Fruit fly (Drosophila melanogaster): ENCODE measurements around the gene CG32148.

The CG32148 gene

dm6 chr3L:15023192-15023591 lies at the start of gene CG32148:
TSS of gene CG32148 (plus strand) at chr3L:15023492.
- no peak for TF ChIP-seq ftz-f1 (GFP tag; optimal IDR thresholded peaks at IDR 0.05)
- TF ChIP-seq NFAT (GFP tag; IDR thresholded peaks at IDR 0.05): no peak
- TF ChIP-seq nom (GFP tag; optimal IDR thresholded peaks at IDR 0.05): no peak
- no peak for TF ChIP-seq CG4730 (GFP tag; IDR thresholded peaks at IDR 0.05)
- no peak for TF ChIP-seq CG2678 (tag; optimal IDR thresholded peaks at IDR 0.05)
- no peak for TF ChIP-seq Side (GFP tag; optimal IDR thresholded peaks at IDR 0.05)
- TF ChIP-seq Myb (GFP tag; optimal IDR thresholded peaks at IDR 0.05): no peak
- no peak for TF ChIP-seq Neu2 (GFP tag; optimal IDR thresholded peaks at IDR 0.05; ENCODE audit: borderline replicate concordance)

- TF ChIP-seq ind (GFP tag; optimal IDR thresholded peaks at IDR 0.05) (no peak), CG14710 (tag; optimal IDR thresholded peaks at IDR 0.05) (no peak), Xrp1 (GFP tag; IDR thresholded peaks at IDR 0.05) (peak; percentile 40; the same call in 1 of the 2 replicates), CG15696 (tag; optimal IDR thresholded peaks at IDR 0.05) (peak; percentile 72), Scr (GFP tag; IDR thresholded peaks at IDR 0.05; ENCODE audit: partially characterized antibody) (peak; percentile 60), CG8281 (tag; optimal IDR thresholded peaks at IDR 0.05) (no peak), lbe (GFP tag; optimal IDR thresholded peaks at IDR 0.05) (no peak), CG17912 (GFP tag; optimal IDR thresholded peaks at IDR 0.05) (no peak), Dll (GFP tag; IDR thresholded peaks at IDR 0.05; ENCODE audit: partially characterized antibody) (peak; percentile 64; the same call in 3 of the 4 replicates), Sry-δ (GFP tag; optimal IDR thresholded peaks at IDR 0.05) (peak; percentile 38), CG9797 (GFP tag; optimal IDR thresholded peaks at IDR 0.05) (no peak), CG6791 (GFP tag; IDR thresholded peaks at IDR 0.05; ENCODE audit: partially characterized antibody) (peak; percentile 57; the same call in 2 of the 3 replicates), CG2712 (tag; optimal IDR thresholded peaks at IDR 0.05) (peak; percentile 6), sqz (GFP tag; optimal IDR thresholded peaks at IDR 0.05) (peak; percentile 19), ap (GFP tag; IDR thresholded peaks at IDR 0.05) (no peak), hbn (GFP tag; IDR thresholded peaks at IDR 0.05; ENCODE audit: partially characterized antibody) (peak; percentile 19; the same call in 1 of the 2 replicates), bbx (GFP tag; IDR thresholded peaks at IDR 0.05; ENCODE audit: partially characterized antibody) (peak; percentile 51; the same call in 1 of the 2 replicates), CG6272 (GFP tag; IDR thresholded peaks at IDR 0.05) (no peak), prd (optimal IDR thresholded peaks at IDR 0.05) (no peak), prd (GFP tag; IDR thresholded peaks at IDR 0.05) (peak; percentile 35; the same call in 1 of the 3 replicates), bab2 (GFP tag; optimal IDR thresholded peaks at IDR 0.05) (no peak), crc (GFP tag; optimal IDR thresholded peaks at IDR 0.05) (no peak), slou (GFP tag; optimal IDR thresholded peaks at IDR 0.05) (no peak), bcd (GFP tag; optimal IDR thresholded peaks at IDR 0.05) (no peak), gcm (GFP tag; optimal IDR thresholded peaks at IDR 0.05) (peak; percentile 4), CG10959 (GFP tag; IDR thresholded peaks at IDR 0.05) (peak; percentile 63), Doc3 (GFP tag; IDR thresholded peaks at IDR 0.05; ENCODE audit: partially characterized antibody) (peak; percentile 40; the same call in 1 of the 3 replicates), CG3847 (GFP tag; IDR thresholded peaks at IDR 0.05) (no peak), CG11560 (tag; IDR thresholded peaks at IDR 0.05) (no peak), luna (GFP tag; optimal IDR thresholded peaks at IDR 0.05) (no peak), CG7839 (tag; optimal IDR thresholded peaks at IDR 0.05) (no peak), NK7.1 (GFP tag; optimal IDR thresholded peaks at IDR 0.05) (no peak), row (GFP tag; IDR thresholded peaks at IDR 0.05) (peak; percentile 57), hkb (optimal IDR thresholded peaks at IDR 0.05) (no peak), hkb (GFP tag; IDR thresholded peaks at IDR 0.05) (no peak), chm (GFP tag; IDR thresholded peaks at IDR 0.05) (0 out of 2 replicates have a peak, but pooled peaks have one; percentile 20), Asciz (GFP tag; optimal IDR thresholded peaks at IDR 0.05) (no peak), vvl (GFP tag; IDR thresholded peaks at IDR 0.05) (no peak), Jarid2 (GFP tag; optimal IDR thresholded peaks at IDR 0.05) (no peak), gsb-n (tag; optimal IDR thresholded peaks at IDR 0.05) (peak; percentile 0), Sox100B (GFP tag; optimal IDR thresholded peaks at IDR 0.05) (no peak), CG10321 (GFP tag; IDR thresholded peaks at IDR 0.05) (no peak)
Measured at dm6 chr3L:14974513-14974912, 48.8 kb upstream of the CG32148 start, which contains the start of gene Ocho. TSS of gene Ocho (plus strand) at chr3L:14974848.

Data from whole organism, embryonic.